Worm (Caenorhabditis elegans): ENCODE measurements around the gene ins-10.

ins-10 gene

DNA sequence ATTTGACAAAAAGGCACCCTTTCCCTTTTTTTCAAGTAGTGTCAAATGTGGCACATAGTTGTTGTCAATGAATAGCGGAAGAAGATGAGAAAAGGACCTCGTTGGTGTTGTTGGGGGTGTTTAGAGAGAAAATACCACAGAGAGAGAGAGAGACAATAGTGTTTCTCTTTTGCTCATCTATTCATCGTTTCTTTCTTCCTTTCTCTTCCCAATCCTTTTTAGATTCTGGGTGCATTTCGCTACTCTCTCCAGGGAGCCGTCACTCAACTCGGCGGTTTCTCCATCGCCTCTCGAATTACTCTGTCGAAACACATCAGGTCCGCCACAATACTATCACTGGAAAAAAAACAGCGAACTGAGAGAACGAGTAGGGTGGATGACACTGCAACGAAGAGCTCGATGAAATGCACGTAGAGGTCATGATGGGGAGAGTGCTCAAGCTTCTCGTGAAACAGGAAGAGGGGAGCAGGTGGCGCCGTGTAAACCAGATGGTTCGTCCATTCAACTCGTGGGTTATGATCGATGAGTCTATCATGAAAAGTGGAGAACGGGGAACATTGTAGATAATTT is 30.1 kb upstream of the ins-10 start (continued):
- no peak for TF ChIP-seq lim-7 (GFP tag; IDR thresholded peaks at IDR 0.05)
- peak; percentile 35; the same call in 1 of the 2 replicates for TF ChIP-seq ceh-20 (GFP tag; IDR thresholded peaks at IDR 0.05)
- TF ChIP-seq egl-43 (GFP tag; IDR thresholded peaks at IDR 0.05), result no peak
- TF ChIP-seq lin-39 (tag; optimal IDR thresholded peaks at IDR 0.05), result no peak
- peak; percentile 30 for TF ChIP-seq hlh-30 (tag; optimal IDR thresholded peaks at IDR 0.05; ENCODE audit: insufficient read depth)
- TF ChIP-seq zfp-3 (GFP tag; conservative IDR thresholded peaks at IDR 0.05), result no peak
- TF ChIP-seq F37D6.2 (tag; optimal IDR thresholded peaks at IDR 0.05), result no peak
- TF ChIP-seq cey-2 (tag; optimal IDR thresholded peaks at IDR 0.05; ENCODE audit: borderline replicate concordance, insufficient read depth), result no peak
- no peak for TF ChIP-seq lin-13 (GFP tag; optimal IDR thresholded peaks at IDR 0.05)
- TF ChIP-seq tag-97 (GFP tag; IDR thresholded peaks at IDR 0.05), result no peak
- TF ChIP-seq mes-2 (tag; optimal IDR thresholded peaks at IDR 0.05; ENCODE audit: poor library complexity, severe bottlenecking), result no peak
- no peak for TF ChIP-seq mdt-29 (GFP tag; IDR thresholded peaks at IDR 0.05)
- no peak for TF ChIP-seq pha-4 (GFP tag; IDR thresholded peaks at IDR 0.05)
- TF ChIP-seq pha-4 (tag; optimal IDR thresholded peaks at IDR 0.05), result no peak
- no peak for TF ChIP-seq mxl-3 (GFP tag; optimal IDR thresholded peaks at IDR 0.05)
- no peak for TF ChIP-seq nhr-42 (GFP tag; IDR thresholded peaks at IDR 0.05)
- TF ChIP-seq snpc-1.2 (GFP tag; IDR thresholded peaks at IDR 0.05), result no peak
- TF ChIP-seq jun-1 (tag; optimal IDR thresholded peaks at IDR 0.05), result no peak
- TF ChIP-seq zfp-2 (tag; optimal IDR thresholded peaks at IDR 0.05), result no peak
- TF ChIP-seq T26A8.4 (GFP tag; IDR thresholded peaks at IDR 0.05), result no peak
- TF ChIP-seq nhr-41 (GFP tag; IDR thresholded peaks at IDR 0.05), result no peak
- TF ChIP-seq ceh-82 (tag; optimal IDR thresholded peaks at IDR 0.05), result no peak
- no peak for TF ChIP-seq ZK337.2 (GFP tag; IDR thresholded peaks at IDR 0.05)
- no peak for TF ChIP-seq snpc-4 (tag; optimal IDR thresholded peaks at IDR 0.05)
- no peak for TF ChIP-seq ceh-62 (tag; optimal IDR thresholded peaks at IDR 0.05)
- TF ChIP-seq dpl-1 (GFP tag; optimal IDR thresholded peaks at IDR 0.05), result no peak
- TF ChIP-seq ztf-11 (tag; optimal IDR thresholded peaks at IDR 0.05), result no peak
- TF ChIP-seq ceh-28 (tag; optimal IDR thresholded peaks at IDR 0.05), result no peak
- TF ChIP-seq tra-1 (GFP tag; IDR thresholded peaks at IDR 0.05), result peak; percentile 14; the same call in 1 of the 2 replicates
- TF ChIP-seq ces-1 (GFP tag; optimal IDR thresholded peaks at IDR 0.05), result no peak
- no peak for TF ChIP-seq dmd-6 (GFP tag; IDR thresholded peaks at IDR 0.05)

DNA sequence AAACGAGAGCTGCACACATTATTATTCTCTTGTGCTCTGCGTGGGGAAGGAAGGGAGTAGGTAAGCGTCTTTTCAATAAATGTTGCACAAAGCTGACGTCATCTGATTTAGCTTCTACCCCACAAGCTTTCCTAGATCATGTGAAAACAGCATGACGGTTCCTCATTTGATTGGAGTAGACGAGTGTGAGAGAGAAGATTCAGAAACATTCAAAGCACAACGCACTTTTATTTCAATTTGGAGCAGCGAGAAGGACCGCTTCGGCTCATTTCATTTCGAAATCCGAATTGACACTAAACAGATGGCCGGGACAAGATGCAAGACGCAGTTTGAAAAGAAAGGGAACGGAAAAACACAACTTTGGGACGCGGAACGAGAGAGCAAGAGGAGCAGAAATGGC is 29.4 kb upstream of the ins-10 start:
- TF ChIP-seq ztf-11 (tag; optimal IDR thresholded peaks at IDR 0.05) (no peak), hlh-30 (tag; optimal IDR thresholded peaks at IDR 0.05; ENCODE audit: insufficient read depth) (peak; percentile 64), nhr-237 (tag; optimal IDR thresholded peaks at IDR 0.05) (no peak), T26A8.4 (GFP tag; IDR thresholded peaks at IDR 0.05) (no peak), fkh-10 (GFP tag; optimal IDR thresholded peaks at IDR 0.05) (peak; percentile 28), lin-38 (GFP tag; IDR thresholded peaks at IDR 0.05) (no peak), lim-7 (GFP tag; IDR thresholded peaks at IDR 0.05) (no peak), nhr-41 (GFP tag; IDR thresholded peaks at IDR 0.05) (no peak), duxl-1 (tag; optimal IDR thresholded peaks at IDR 0.05; ENCODE audit: poor library complexity) (no peak), lsy-2 (tag; optimal IDR thresholded peaks at IDR 0.05) (peak in 1 of 2 experiments; percentile 37), mep-1 (tag; optimal IDR thresholded peaks at IDR 0.05) (no peak)

DNA sequence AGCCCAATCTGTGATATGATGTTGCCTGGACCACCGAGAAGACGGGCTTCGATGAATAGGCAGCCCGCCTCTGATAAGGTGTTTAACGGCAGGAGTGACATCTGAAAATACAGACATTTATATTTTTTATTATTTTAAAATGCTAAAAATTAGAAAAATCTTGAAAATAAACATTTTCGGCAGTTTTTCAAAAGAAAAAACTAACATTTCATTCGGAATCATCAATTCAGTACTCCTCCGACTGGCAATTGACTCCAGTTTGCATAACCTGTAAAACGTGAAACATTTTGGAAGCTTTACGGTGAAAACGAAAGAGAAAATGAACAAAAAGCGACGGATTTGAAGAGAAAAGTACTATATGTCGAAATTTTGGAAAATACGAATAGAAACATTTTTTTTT is 27.9 kb upstream of the ins-10 start, which contains the start of gene ric-7:
ric-7 (minus strand) TSS at position 101 of the 400 bp plus-strand sequence.
- TF ChIP-seq dmd-9 (GFP tag; IDR thresholded peaks at IDR 0.05), result no peak
- no peak for TF ChIP-seq Y5F2A.4 (GFP tag; optimal IDR thresholded peaks at IDR 0.05)
- TF ChIP-seq mdl-1 (tag; optimal IDR thresholded peaks at IDR 0.05), result no peak
- peak; percentile 88 for TF ChIP-seq aha-1 (tag)
- no peak for TF ChIP-seq madf-9 (GFP tag; conservative IDR thresholded peaks at IDR 0.05)
- no peak for TF ChIP-seq T26A8.4 (GFP tag; IDR thresholded peaks at IDR 0.05)
- TF ChIP-seq mes-2 (tag; optimal IDR thresholded peaks at IDR 0.05; ENCODE audit: poor library complexity, severe bottlenecking), result no peak
- TF ChIP-seq hlh-11 (tag; optimal IDR thresholded peaks at IDR 0.05), result no peak

Measured in whole organism, L4 larva.